Worm (Caenorhabditis elegans) whole organism, young adult: ENCODE measurements around the gene dot-1.3.

Experiments
- B0336.3 ChIP-seq: fragments of 200-800 bp; sonication (Bioruptor generic); IDR thresholded peaks from 2 replicates; pipeline ENCODE4 v1.3.6; 2022; ENCODE audit warnings: missing genetic modification characterization, missing compliant biosample characterization
- F23B12.7 ChIP-seq: sonication (generic microtip); optimal IDR thresholded peaks from 2 replicates; lab custom pipeline; 2017; ENCODE audit warnings: missing genetic modification characterization, mild to moderate bottlenecking, missing compliant biosample characterization, antibody characterized with exemption, moderate library complexity; ENCODE audit not compliant: insufficient read depth
- F49E8.2 ChIP-seq: sonication (generic microtip); optimal IDR thresholded peaks from 3 replicates; lab custom pipeline; 2017; ENCODE audit warnings: missing genetic modification characterization, mild to moderate bottlenecking, missing compliant biosample characterization, antibody characterized with exemption, moderate library complexity; ENCODE audit not compliant: insufficient read depth
- F52B5.7 ChIP-seq: sonication (generic microtip); optimal IDR thresholded peaks from 2 replicates; lab custom pipeline; 2016; ENCODE audit warnings: mild to moderate bottlenecking, missing genetic modification characterization, missing compliant biosample characterization
- K12H6.12 ChIP-seq: fragments of 200-800 bp; sonication (Bioruptor generic); optimal IDR thresholded peaks from 2 replicates; lab custom pipeline; 2018; ENCODE audit warnings: mild to moderate bottlenecking, missing genetic modification characterization, missing compliant biosample characterization
- T07F8.4 ChIP-seq: sonication (generic microtip); optimal IDR thresholded peaks from 2 replicates; lab custom pipeline; 2016; ENCODE audit warnings: mild to moderate bottlenecking, missing genetic modification characterization, moderate library complexity, missing compliant biosample characterization
- Y79H2A.3 ChIP-seq: fragments of 200-800 bp; sonication (Bioruptor generic); conservative IDR thresholded peaks from 2 replicates; pipeline ENCODE4 v1.3.6; 2022; ENCODE audit warnings: missing genetic modification reagents, missing genetic modification characterization, missing compliant biosample characterization
- akir-1 ChIP-seq: fragments of 200-800 bp; sonication (Bioruptor generic); optimal IDR thresholded peaks from 2 replicates; lab custom pipeline; 2018; ENCODE audit warnings: mild to moderate bottlenecking, missing genetic modification characterization, moderate library complexity, missing compliant biosample characterization
- bed-1 ChIP-seq: fragments of 200-800 bp; sonication (Bioruptor generic); IDR thresholded peaks from 2 replicates; pipeline ENCODE4 v1.3.6; 2022; ENCODE audit warnings: missing genetic modification reagents, missing genetic modification characterization, missing compliant biosample characterization
- ccch-3 ChIP-seq: fragments of 200-800 bp; sonication (Bioruptor generic); optimal IDR thresholded peaks from 2 replicates; lab custom pipeline; 2018; ENCODE audit warnings: mild to moderate bottlenecking, missing genetic modification characterization, missing compliant biosample characterization
- ceh-58 ChIP-seq: fragments of 200-800 bp; sonication (Bioruptor generic); IDR thresholded peaks from 2 replicates; pipeline ENCODE4 v1.3.6; 2022; ENCODE audit warnings: missing genetic modification characterization, missing compliant biosample characterization
- ekl-4 ChIP-seq: fragments of 200-800 bp; sonication (Bioruptor generic); IDR thresholded peaks from 2 replicates; pipeline ENCODE4 v1.3.6; 2022; ENCODE audit warnings: missing genetic modification reagents, missing genetic modification characterization, missing compliant biosample characterization
- ets-4 ChIP-seq: fragments of 200-800 bp; sonication (Bioruptor generic); optimal IDR thresholded peaks from 2 replicates; lab custom pipeline; 2018; ENCODE audit warnings: mild to moderate bottlenecking, missing genetic modification characterization, missing compliant biosample characterization
- fkh-3 ChIP-seq: sonication (generic microtip); optimal IDR thresholded peaks from 2 replicates; lab custom pipeline; 2016; ENCODE audit warnings: mild to moderate bottlenecking, missing genetic modification characterization, missing compliant biosample characterization
- him-1 ChIP-seq: sonication (generic microtip); optimal IDR thresholded peaks from 2 replicates; lab custom pipeline; 2016; ENCODE audit warnings: missing genotype, missing genetic modification reagents, missing genetic modification characterization, missing compliant biosample characterization
- hlh-12 ChIP-seq: sonication (generic microtip); optimal IDR thresholded peaks from 2 replicates; lab custom pipeline; 2016; ENCODE audit warnings: missing genetic modification characterization, missing compliant biosample characterization
- hmg-1.2 ChIP-seq: fragments of 200-800 bp; sonication (Bioruptor generic); IDR thresholded peaks from 2 replicates; pipeline ENCODE4 v1.3.6; 2022; ENCODE audit warnings: missing genetic modification reagents, missing genetic modification characterization, missing compliant biosample characterization
- hsf-1 ChIP-seq: fragments of 200-800 bp; sonication (Bioruptor generic); IDR thresholded peaks from 2 replicates; pipeline ENCODE4 v1.3.6; 2022; ENCODE audit warnings: missing genetic modification reagents, missing genetic modification characterization, missing compliant biosample characterization
- lin-35 ChIP-seq, 3 experiments: fragments of 150-350 bp in 2 of 3; sonication (generic microtip) in 1 of 3; optimal IDR thresholded peaks; 2 replicates each; lab custom pipeline; 2014 to 2018; ENCODE audit warnings: missing biosample characterization in 3 of 3, missing genetic modification characterization in 3 of 3, missing genetic modification reagents in 3 of 3
- lin-54 ChIP-seq: fragments of 200-800 bp; sonication (Bioruptor generic); optimal IDR thresholded peaks from 2 replicates; lab custom pipeline; 2018; ENCODE audit warnings: mild to moderate bottlenecking, missing genetic modification characterization, missing compliant biosample characterization
- lir-1 ChIP-seq: fragments of 200-800 bp; sonication (Bioruptor generic); conservative IDR thresholded peaks from 2 replicates; pipeline ENCODE4 v1.3.6; 2022; ENCODE audit warnings: missing genetic modification reagents, missing genetic modification characterization, missing compliant biosample characterization
- madf-3 ChIP-seq: fragments of 200-800 bp; sonication (Bioruptor generic); IDR thresholded peaks from 2 replicates; pipeline ENCODE4 v1.3.6; 2022; ENCODE audit warnings: missing genetic modification reagents, missing genetic modification characterization, missing compliant biosample characterization
- mes-4 ChIP-seq: sonication (generic microtip); optimal IDR thresholded peaks from 2 replicates; lab custom pipeline; 2016; ENCODE audit warnings: missing genotype, missing genetic modification characterization, missing compliant biosample characterization
- nfya-1 ChIP-seq: sonication (generic microtip); optimal IDR thresholded peaks from 2 replicates; lab custom pipeline; 2017; ENCODE audit warnings: antibody characterized with exemption, missing compliant biosample characterization, missing genetic modification characterization, borderline replicate concordance; ENCODE audit not compliant: insufficient read depth
- nfya-2 ChIP-seq: fragments of 200-800 bp; sonication (Bioruptor generic); IDR thresholded peaks from 2 replicates; pipeline ENCODE4 v1.3.6; 2022; ENCODE audit warnings: missing genetic modification reagents, missing genetic modification characterization, missing compliant biosample characterization
- nfyb-1 ChIP-seq: fragments of 200-800 bp; sonication (Bioruptor generic); IDR thresholded peaks from 2 replicates; pipeline ENCODE4 v1.3.6; 2022; ENCODE audit warnings: missing genetic modification reagents, missing genetic modification characterization, missing compliant biosample characterization
- nhr-120 ChIP-seq: fragments of 200-800 bp; sonication (Bioruptor generic); IDR thresholded peaks from 2 replicates; pipeline ENCODE4 v1.3.6; 2022; ENCODE audit warnings: missing genetic modification characterization, missing compliant biosample characterization
- nhr-179 ChIP-seq: sonication (generic microtip); optimal IDR thresholded peaks from 2 replicates; lab custom pipeline; 2016; ENCODE audit warnings: mild to moderate bottlenecking, missing genetic modification characterization, missing compliant biosample characterization
- nhr-80 ChIP-seq: sonication (generic microtip); optimal IDR thresholded peaks from 2 replicates; lab custom pipeline; 2016; ENCODE audit warnings: missing genetic modification characterization, missing compliant biosample characterization
- nhr-90 ChIP-seq: sonication (generic microtip); optimal IDR thresholded peaks from 2 replicates; lab custom pipeline; 2016; ENCODE audit warnings: missing genotype, mild to moderate bottlenecking, missing genetic modification characterization, missing compliant biosample characterization
- pha-4 ChIP-seq: fragments of 150-350 bp; sonication (generic microtip); optimal IDR thresholded peaks from 2 replicates; lab custom pipeline; 2014; ENCODE audit warnings: missing biosample characterization, missing genetic modification reagents, missing genetic modification characterization
- sea-2 ChIP-seq: fragments of 200-800 bp; sonication (Bioruptor generic); IDR thresholded peaks from 2 replicates; pipeline ENCODE4 v1.3.6; 2022; ENCODE audit warnings: missing genetic modification characterization, missing compliant biosample characterization
- snpc-4 ChIP-seq, 5 experiments: fragments of 150-350 bp in 1 of 5; sonication (generic microtip) in 4 of 5; optimal IDR thresholded peaks; 2 replicates each; lab custom pipeline; 2014 to 2018; ENCODE audit warnings: missing genetic modification characterization in 5 of 5, missing biosample characterization in 3 of 5, antibody characterized with exemption in 2 of 5, mild to moderate bottlenecking in 2 of 5, missing compliant biosample characterization in 2 of 5, missing genotype in 2 of 5, moderate library complexity in 2 of 5, missing genetic modification reagents in 1 of 5
- sptf-2 ChIP-seq: fragments of 200-800 bp; sonication (Bioruptor generic); optimal IDR thresholded peaks from 2 replicates; lab custom pipeline; 2018; ENCODE audit warnings: mild to moderate bottlenecking, missing genetic modification characterization, missing compliant biosample characterization
- unc-62 ChIP-seq: fragments of 150-350 bp; optimal IDR thresholded peaks from 2 replicates; lab custom pipeline; 2014; ENCODE audit warnings: missing biosample characterization, missing genetic modification reagents, missing genetic modification characterization
- zim-3 ChIP-seq: sonication (generic microtip); optimal IDR thresholded peaks from 2 replicates; lab custom pipeline; 2017; ENCODE audit warnings: mild to moderate bottlenecking, missing genetic modification characterization, moderate library complexity, missing compliant biosample characterization
- ztf-22 ChIP-seq: fragments of 200-800 bp; sonication (Bioruptor generic); optimal IDR thresholded peaks from 2 replicates; lab custom pipeline; 2018; ENCODE audit warnings: mild to moderate bottlenecking, missing genetic modification characterization, moderate library complexity, missing compliant biosample characterization
- ztf-26 ChIP-seq: sonication (generic microtip); optimal IDR thresholded peaks from 2 replicates; lab custom pipeline; 2017; ENCODE audit warnings: missing genetic modification characterization, missing compliant biosample characterization
- ztf-28 ChIP-seq: fragments of 200-800 bp; sonication (Bioruptor generic); IDR thresholded peaks from 2 replicates; pipeline ENCODE4 v1.3.6; 2022; ENCODE audit warnings: missing genetic modification reagents, missing genetic modification characterization, missing compliant biosample characterization
- ztf-3 ChIP-seq: fragments of 200-800 bp; sonication (Bioruptor generic); optimal IDR thresholded peaks from 2 replicates; lab custom pipeline; 2018; ENCODE audit warnings: mild to moderate bottlenecking, missing genetic modification characterization, missing compliant biosample characterization
- ztf-6 ChIP-seq: fragments of 200-800 bp; sonication (Bioruptor generic); IDR thresholded peaks from 2 replicates; pipeline ENCODE4 v1.3.6; 2022; ENCODE audit warnings: missing genetic modification reagents, missing genetic modification characterization, missing compliant biosample characterization

dot-1.3 gene

ce11 chrX:12275577-12275976 is 27.1 kb downstream of the dot-1.3 start, which contains the start of gene C04B4.6:
Gene C04B4.6, minus strand, starts transcription at chrX:12275677.
- TF ChIP-seq ceh-58 (GFP tag; lab: Robert Waterston, UW): no peak
- no peak for TF ChIP-seq ztf-3
- TF ChIP-seq zim-3 (tag; lab: Kevin White, UChicago): no peak
- no peak for TF ChIP-seq nhr-90
- no peak for TF ChIP-seq ztf-22 (GFP tag; lab: Kevin White, UChicago)
- TF ChIP-seq hmg-1.2 (GFP tag; lab: Robert Waterston, UW): no peak
- TF ChIP-seq B0336.3: no peak
- no peak for TF ChIP-seq Y79H2A.3
- TF ChIP-seq ekl-4 (GFP tag; lab: Robert Waterston, UW): no peak
- no peak for TF ChIP-seq him-1 (tag; lab: Kevin White, UChicago)
- no peak for TF ChIP-seq madf-3 (GFP tag; lab: Robert Waterston, UW)
- no peak for TF ChIP-seq lir-1
- no peak for TF ChIP-seq lin-35 (GFP tag; optimal IDR thresholded peaks at IDR 0.05; lab: Kevin White, UChicago)
- no peak for TF ChIP-seq fkh-3 (tag; lab: Kevin White, UChicago)
- no peak for TF ChIP-seq T07F8.4
- no peak for TF ChIP-seq K12H6.12 (tag; lab: Kevin White, UChicago)
- no peak for TF ChIP-seq nhr-120 (GFP tag; lab: Robert Waterston, UW)
- no peak for TF ChIP-seq nfya-1 (tag; lab: Kevin White, UChicago)

DNA sequence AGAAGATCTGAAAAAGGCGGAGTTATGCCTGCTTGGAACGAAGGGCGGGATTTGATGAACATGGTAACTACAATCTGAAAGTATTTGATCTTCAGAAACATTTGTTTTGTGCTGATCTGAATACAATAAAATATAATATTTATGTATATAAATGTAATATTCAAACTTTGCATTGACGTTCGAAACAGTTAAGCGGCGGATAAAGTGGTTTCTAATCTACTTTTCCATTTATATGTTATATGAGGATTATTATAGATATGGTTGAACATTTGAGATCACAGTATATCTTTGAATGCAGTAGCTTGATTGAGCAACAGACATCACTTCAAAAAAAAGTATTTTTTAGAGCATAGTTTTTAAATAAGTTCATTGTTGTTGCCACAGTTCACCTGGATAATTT is 28.8 kb downstream of the dot-1.3 start, which contains the start of gene H19J13.2:
H19J13.2 (minus strand) TSS at position 101 of the 400 bp plus-strand sequence.
- TF ChIP-seq snpc-4 (GFP tag; optimal IDR thresholded peaks at IDR 0.05; lab: Kevin White, UChicago) (no peak), snpc-4 (tag; optimal IDR thresholded peaks at IDR 0.05; lab: Kevin White, UChicago) (no peak), zim-3 (tag; lab: Kevin White, UChicago) (no peak), hlh-12 (no peak), ztf-28 (no peak), sptf-2 (GFP tag; lab: Kevin White, UChicago) (no peak), nfya-1 (tag; lab: Kevin White, UChicago) (no peak), F23B12.7 (no peak), ztf-6 (GFP tag; lab: Robert Waterston, UW) (no peak), ztf-26 (tag; lab: Kevin White, UChicago) (no peak), hsf-1 (GFP tag; lab: Robert Waterston, UW) (no peak), F52B5.7 (tag; lab: Kevin White, UChicago) (no peak), bed-1 (GFP tag; lab: Robert Waterston, UW) (no peak)

DNA sequence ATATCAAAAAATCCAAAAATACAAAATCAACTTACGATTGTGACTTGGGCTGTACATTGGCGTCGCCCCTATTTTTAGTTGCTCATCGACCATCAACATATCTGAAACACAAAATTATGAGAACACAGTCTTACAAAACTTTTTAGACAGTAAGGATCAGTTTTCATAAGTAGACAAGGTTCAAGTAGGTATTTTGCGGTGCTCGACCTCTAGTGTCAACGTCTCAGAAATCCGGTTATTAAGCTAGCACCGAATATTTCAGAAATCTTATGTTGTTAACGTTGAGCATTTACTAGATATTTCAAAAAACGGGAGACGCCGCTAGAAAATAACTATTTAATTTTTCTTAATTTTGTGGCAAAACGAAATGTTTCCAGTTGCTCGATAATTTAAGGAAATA is 31.8 kb downstream of the dot-1.3 start, which contains the start of gene otpl-8:
otpl-8 (minus strand) TSS at position 101 of the 400 bp plus-strand sequence.
- TF ChIP-seq nhr-80 (tag; lab: Kevin White, UChicago): no peak
- TF ChIP-seq ets-4 (GFP tag; lab: Kevin White, UChicago): no peak
- TF ChIP-seq F49E8.2: no peak
- no peak for TF ChIP-seq mes-4
- TF ChIP-seq lin-54: no peak
- TF ChIP-seq unc-62 (GFP tag; lab: Kevin White, UChicago): no peak
- TF ChIP-seq akir-1: no peak
- no peak for TF ChIP-seq ztf-6 (GFP tag; lab: Robert Waterston, UW)
- no peak for TF ChIP-seq nfyb-1 (GFP tag; lab: Robert Waterston, UW)
- no peak for TF ChIP-seq nhr-179 (tag; lab: Kevin White, UChicago)
- no peak for TF ChIP-seq pha-4 (tag; lab: Kevin White, UChicago)
- no peak for TF ChIP-seq ccch-3 (GFP tag; lab: Kevin White, UChicago)
- no peak for TF ChIP-seq sea-2 (GFP tag; lab: Robert Waterston, UW)
- TF ChIP-seq nfya-2: no peak
